Worm (Caenorhabditis elegans) whole organism, L1 larva: ENCODE results near the gene R57.2.

Source experiments
- C04F5.9 ChIP-seq: sonication (generic microtip); optimal IDR thresholded peaks from 2 replicates; lab custom pipeline; 2016; ENCODE audit warnings: missing genetic modification characterization, missing compliant biosample characterization
- C34B4.2 ChIP-seq: sonication (generic microtip); optimal IDR thresholded peaks from 2 replicates; lab custom pipeline; 2017; ENCODE audit warnings: mild to moderate bottlenecking, missing genetic modification characterization, missing compliant biosample characterization
- F16B12.6 ChIP-seq: fragments of 150-350 bp; optimal IDR thresholded peaks from 2 replicates; lab custom pipeline; 2014; ENCODE audit warnings: missing biosample characterization, missing genetic modification characterization
- Y116A8C.19 ChIP-seq: sonication (generic microtip); optimal IDR thresholded peaks from 2 replicates; lab custom pipeline; 2016; ENCODE audit warnings: missing compliant biosample characterization, missing genetic modification characterization, borderline replicate concordance
- aha-1 ChIP-seq: fragments of 150-350 bp; optimal IDR thresholded peaks from 2 replicates; lab custom pipeline; 2014; ENCODE audit warnings: missing biosample characterization, missing genetic modification characterization
- ama-1 ChIP-seq: fragments of 150-350 bp; optimal IDR thresholded peaks from 2 replicates; lab custom pipeline; 2014
- ceh-63 ChIP-seq: fragments of 200-800 bp; sonication (Bioruptor generic); optimal IDR thresholded peaks from 2 replicates; lab custom pipeline; 2018; ENCODE audit warnings: mild to moderate bottlenecking, missing genetic modification characterization, missing compliant biosample characterization
- ceh-8 ChIP-seq: fragments of 200-800 bp; sonication (Bioruptor generic); optimal IDR thresholded peaks from 2 replicates; lab custom pipeline; 2018; ENCODE audit warnings: mild to moderate bottlenecking, missing genetic modification characterization, moderate library complexity, missing compliant biosample characterization
- ceh-82 ChIP-seq, 3 experiments: fragments of 150-350 bp in 1 of 3; sonication (generic microtip) in 2 of 3; optimal IDR thresholded peaks; 2 replicates each; lab custom pipeline; 2014 to 2017; ENCODE audit warnings: missing biosample characterization in 3 of 3, missing genetic modification characterization in 3 of 3
- ceh-88 ChIP-seq: fragments of 200-800 bp; sonication (Bioruptor generic); IDR thresholded peaks from 2 replicates; pipeline ENCODE4 v1.3.6; 2022; ENCODE audit warnings: missing genetic modification characterization, missing compliant biosample characterization
- ces-1 ChIP-seq: fragments of 150-350 bp; optimal IDR thresholded peaks from 2 replicates; lab custom pipeline; 2014; ENCODE audit warnings: missing biosample characterization, missing genetic modification reagents, missing genetic modification characterization
- dpl-1 ChIP-seq, 3 experiments: fragments of 150-350 bp in 2 of 3; sonication (generic microtip) in 1 of 3; optimal IDR thresholded peaks; 2 replicates each; lab custom pipeline; 2014 to 2017; ENCODE audit warnings: missing biosample characterization in 3 of 3, missing genetic modification characterization in 3 of 3, missing genetic modification reagents in 3 of 3
- dsc-1 ChIP-seq: sonication (generic microtip); optimal IDR thresholded peaks from 2 replicates; lab custom pipeline; 2016; ENCODE audit warnings: mild to moderate bottlenecking, missing genetic modification characterization, missing compliant biosample characterization
- egl-27 ChIP-seq, 2 experiments: fragments of 150-350 bp in 1 of 2; sonication (generic microtip); optimal IDR thresholded peaks; 3 replicates each; lab custom pipeline; 2017 to 2018; ENCODE audit warnings: missing biosample characterization in 2 of 2, missing genetic modification characterization in 2 of 2, missing genetic modification reagents in 2 of 2
- elt-2 ChIP-seq: sonication (generic microtip); optimal IDR thresholded peaks from 2 replicates; lab custom pipeline; 2016; ENCODE audit warnings: missing genetic modification characterization, mild to moderate bottlenecking, inconsistent platforms, missing compliant biosample characterization, missing genetic modification reagents
- ets-5 ChIP-seq: fragments of 200-800 bp; sonication (Bioruptor generic); IDR thresholded peaks from 2 replicates; pipeline ENCODE4 v1.3.6; 2022; ENCODE audit warnings: missing genetic modification characterization, missing compliant biosample characterization
- fkh-10 ChIP-seq: sonication (generic microtip); optimal IDR thresholded peaks from 2 replicates; lab custom pipeline; 2017; ENCODE audit warnings: missing biosample characterization, missing genetic modification reagents, missing genetic modification characterization
- fkh-4 ChIP-seq: sonication (generic microtip); optimal IDR thresholded peaks from 2 replicates; lab custom pipeline; 2016; ENCODE audit warnings: missing compliant biosample characterization, missing genetic modification characterization, borderline replicate concordance
- fos-1 ChIP-seq: fragments of 150-350 bp; optimal IDR thresholded peaks from 2 replicates; lab custom pipeline; 2014; ENCODE audit warnings: missing biosample characterization, missing genetic modification characterization
- hlh-17 ChIP-seq: fragments of 200-800 bp; sonication (Bioruptor generic); optimal IDR thresholded peaks from 2 replicates; lab custom pipeline; 2018; ENCODE audit warnings: missing genetic modification characterization, mild to moderate bottlenecking, missing compliant biosample characterization, moderate library complexity, borderline replicate concordance
- hlh-4 ChIP-seq: sonication (generic microtip); optimal IDR thresholded peaks from 2 replicates; lab custom pipeline; 2016; ENCODE audit warnings: mild to moderate bottlenecking, missing genetic modification characterization, missing compliant biosample characterization
- hpl-2 ChIP-seq: fragments of 150-350 bp; optimal IDR thresholded peaks from 2 replicates; lab custom pipeline; 2014; ENCODE audit warnings: missing biosample characterization, missing genetic modification reagents, missing genetic modification characterization
- jun-1 ChIP-seq: fragments of 150-350 bp; optimal IDR thresholded peaks from 2 replicates; lab custom pipeline; 2014; ENCODE audit warnings: missing biosample characterization, missing genetic modification reagents, missing genetic modification characterization
- lin-14 ChIP-seq: fragments of 200-800 bp; sonication (Bioruptor generic); optimal IDR thresholded peaks from 2 replicates; lab custom pipeline; 2018; ENCODE audit warnings: mild to moderate bottlenecking, missing genetic modification characterization, moderate library complexity, missing compliant biosample characterization
- lin-15B ChIP-seq: fragments of 150-350 bp; sonication (generic microtip); optimal IDR thresholded peaks from 3 replicates; lab custom pipeline; 2014; ENCODE audit warnings: missing biosample characterization, missing genetic modification characterization
- lir-3 ChIP-seq: sonication (generic microtip); optimal IDR thresholded peaks from 2 replicates; lab custom pipeline; 2016; ENCODE audit warnings: mild to moderate bottlenecking, missing genetic modification characterization, moderate library complexity, missing compliant biosample characterization; ENCODE audit not compliant: poor library complexity
- mab-9 ChIP-seq: fragments of 200-800 bp; sonication (Bioruptor generic); IDR thresholded peaks from 2 replicates; pipeline ENCODE4 v1.3.6; 2022; ENCODE audit warnings: missing genetic modification reagents, missing genetic modification characterization, missing compliant biosample characterization
- mef-2 ChIP-seq: fragments of 150-350 bp; optimal IDR thresholded peaks from 2 replicates; lab custom pipeline; 2014; ENCODE audit warnings: missing biosample characterization, missing genetic modification characterization
- nhr-11 ChIP-seq: fragments of 150-350 bp; optimal IDR thresholded peaks from 2 replicates; lab custom pipeline; 2014; ENCODE audit warnings: missing biosample characterization, missing genetic modification characterization
- nhr-12 ChIP-seq: sonication (generic microtip); optimal IDR thresholded peaks from 2 replicates; lab custom pipeline; 2017; ENCODE audit warnings: missing biosample characterization, missing genetic modification characterization
- nhr-20 ChIP-seq: sonication (generic microtip); optimal IDR thresholded peaks from 2 replicates; lab custom pipeline; 2016; ENCODE audit warnings: mild to moderate bottlenecking, missing genetic modification characterization, missing compliant biosample characterization
- nhr-237 ChIP-seq: fragments of 150-350 bp; optimal IDR thresholded peaks from 2 replicates; lab custom pipeline; 2014; ENCODE audit warnings: missing biosample characterization, missing genetic modification characterization
- nhr-28 ChIP-seq: fragments of 150-350 bp; optimal IDR thresholded peaks from 2 replicates; lab custom pipeline; 2014; ENCODE audit warnings: missing biosample characterization, missing genetic modification characterization
- nhr-71 ChIP-seq: sonication (generic microtip); optimal IDR thresholded peaks from 2 replicates; lab custom pipeline; 2016; ENCODE audit warnings: mild to moderate bottlenecking, missing genetic modification characterization, moderate library complexity, missing compliant biosample characterization
- nhr-76 ChIP-seq: sonication (generic microtip); optimal IDR thresholded peaks from 2 replicates; lab custom pipeline; 2017; ENCODE audit warnings: missing biosample characterization, missing genetic modification characterization
- nhr-77 ChIP-seq: fragments of 150-350 bp; optimal IDR thresholded peaks from 2 replicates; lab custom pipeline; 2014; ENCODE audit warnings: missing biosample characterization, missing genetic modification characterization
- nhr-85 ChIP-seq: sonication (generic microtip); peaks from one replicate; lab custom pipeline; 2016; ENCODE audit warnings: missing genetic modification characterization, inconsistent platforms, missing compliant biosample characterization
- rnt-1 ChIP-seq: sonication (generic microtip); optimal IDR thresholded peaks from 2 replicates; lab custom pipeline; 2016; ENCODE audit warnings: mild to moderate bottlenecking, missing genetic modification characterization, moderate library complexity, missing compliant biosample characterization
- skn-1 ChIP-seq: fragments of 150-350 bp; optimal IDR thresholded peaks from 2 replicates; lab custom pipeline; 2014; ENCODE audit warnings: missing biosample characterization, missing genetic modification characterization
- snu-23 ChIP-seq: sonication (generic microtip); optimal IDR thresholded peaks from 2 replicates; lab custom pipeline; 2016; ENCODE audit warnings: missing genetic modification characterization, missing compliant biosample characterization
- sox-4 ChIP-seq: sonication (generic microtip); optimal IDR thresholded peaks from 2 replicates; lab custom pipeline; 2016; ENCODE audit warnings: missing genetic modification characterization, missing compliant biosample characterization
- sptf-1 ChIP-seq: fragments of 150-350 bp; optimal IDR thresholded peaks from 2 replicates; lab custom pipeline; 2014; ENCODE audit warnings: missing biosample characterization, missing genetic modification characterization
- sup-37 ChIP-seq: fragments of 200-800 bp; sonication (Bioruptor generic); optimal IDR thresholded peaks from 2 replicates; lab custom pipeline; 2018; ENCODE audit warnings: mild to moderate bottlenecking, missing genetic modification characterization, missing compliant biosample characterization
- tbx-2 ChIP-seq: sonication (generic microtip); optimal IDR thresholded peaks from 2 replicates; lab custom pipeline; 2016; ENCODE audit warnings: missing genetic modification characterization, missing compliant biosample characterization
- tlp-1 ChIP-seq: fragments of 150-350 bp; optimal IDR thresholded peaks from 2 replicates; lab custom pipeline; 2014; ENCODE audit warnings: missing biosample characterization, missing genetic modification characterization
- unc-130 ChIP-seq: fragments of 150-350 bp; optimal IDR thresholded peaks from 2 replicates; lab custom pipeline; 2017; ENCODE audit warnings: missing biosample characterization, missing genetic modification characterization, inconsistent platforms
- unc-30 ChIP-seq: sonication (generic microtip); optimal IDR thresholded peaks from 2 replicates; lab custom pipeline; 2017; ENCODE audit warnings: missing biosample characterization, missing genetic modification characterization
- unc-62 ChIP-seq: fragments of 150-350 bp; optimal IDR thresholded peaks from 2 replicates; lab custom pipeline; 2014; ENCODE audit warnings: missing biosample characterization, missing genetic modification reagents, missing genetic modification characterization
- unc-86 ChIP-seq: sonication (generic microtip); optimal IDR thresholded peaks from 2 replicates; lab custom pipeline; 2016; ENCODE audit warnings: missing genetic modification characterization, missing compliant biosample characterization
- unc-98 ChIP-seq: fragments of 200-800 bp; sonication (Bioruptor generic); IDR thresholded peaks from 2 replicates; pipeline ENCODE4 v1.3.6; 2022; ENCODE audit warnings: missing genetic modification characterization, missing compliant biosample characterization
- vab-15 ChIP-seq: sonication (generic microtip); optimal IDR thresholded peaks from 2 replicates; lab custom pipeline; 2017; ENCODE audit warnings: missing genotype, mild to moderate bottlenecking, missing genetic modification characterization, missing compliant biosample characterization
- xbp-1 ChIP-seq: sonication (generic microtip); optimal IDR thresholded peaks from 2 replicates; lab custom pipeline; 2016; ENCODE audit warnings: missing genetic modification characterization, missing compliant biosample characterization
- ztf-11 ChIP-seq, 2 experiments: sonication (generic microtip); optimal IDR thresholded peaks; 2 replicates each; lab custom pipeline; 2016 to 2017; ENCODE audit warnings: missing genetic modification characterization in 2 of 2, missing biosample characterization in 1 of 2, missing compliant biosample characterization in 1 of 2
- ztf-4 ChIP-seq: fragments of 150-350 bp; optimal IDR thresholded peaks from 2 replicates; lab custom pipeline; 2014; ENCODE audit warnings: missing biosample characterization, missing genetic modification characterization

Gene R57.2

DNA sequence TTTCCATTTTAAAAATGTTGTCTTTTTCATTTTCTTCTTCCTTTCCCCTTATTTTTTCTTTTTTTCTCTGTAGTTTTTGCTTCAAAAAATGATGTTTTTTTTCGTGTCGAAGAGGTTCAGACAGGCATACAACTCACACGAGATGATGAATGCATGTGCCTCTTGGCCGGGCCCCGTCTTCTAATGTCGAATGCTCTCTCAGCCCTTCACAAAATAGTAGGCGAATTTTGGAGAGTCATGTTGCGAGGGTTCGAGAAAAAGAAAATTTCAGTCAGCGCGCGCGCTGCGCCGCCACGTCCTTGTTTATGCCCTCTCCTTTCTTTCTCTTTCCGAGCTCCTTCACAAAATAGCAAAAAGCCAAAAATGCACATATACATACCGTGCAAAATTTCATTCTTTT lies 27.0 kb downstream of the R57.2 start (continued):
- TF ChIP-seq lir-3 (no peak), ceh-8 (GFP tag; lab: Kevin White, UChicago) (peak; percentile 40), ceh-82 (tag; optimal IDR thresholded peaks at IDR 0.05; lab: Kevin White, UChicago) (peak in 2 of 3 experiments; percentile 29 to 73), rnt-1 (tag; lab: Kevin White, UChicago) (peak; percentile 62), mef-2 (tag; lab: Kevin White, UChicago) (no peak), unc-130 (tag; lab: Kevin White, UChicago) (no peak), nhr-71 (tag; lab: Kevin White, UChicago) (peak; percentile 82), ets-5 (no peak), snu-23 (GFP tag; lab: Kevin White, UChicago) (peak; percentile 54), unc-30 (tag; lab: Kevin White, UChicago) (no peak), ztf-11 (tag; optimal IDR thresholded peaks at IDR 0.05; lab: Kevin White, UChicago) (no peak), lin-14 (peak; percentile 94), F16B12.6 (peak; percentile 33), ztf-4 (no peak), sptf-1 (tag; lab: Kevin White, UChicago) (no peak), fkh-4 (tag; lab: Kevin White, UChicago) (no peak), ama-1 (lab: Kevin White, UChicago) (no peak), C04F5.9 (tag; lab: Kevin White, UChicago) (no peak), C34B4.2 (tag; lab: Kevin White, UChicago) (no peak), nhr-76 (tag; lab: Kevin White, UChicago) (no peak), fkh-10 (GFP tag; lab: Kevin White, UChicago) (peak; percentile 76), aha-1 (tag; lab: Kevin White, UChicago) (no peak), egl-27 (tag; optimal IDR thresholded peaks at IDR 0.05; lab: Kevin White, UChicago) (no peak), nhr-77 (no peak), unc-62 (GFP tag; lab: Kevin White, UChicago) (no peak), unc-86 (tag; lab: Kevin White, UChicago) (peak; percentile 62), vab-15 (tag; lab: Kevin White, UChicago) (no peak), dpl-1 (GFP tag; optimal IDR thresholded peaks at IDR 0.05; lab: Kevin White, UChicago) (peak in 1 of 3 experiments; percentile 23), fos-1 (tag; lab: Kevin White, UChicago) (no peak), skn-1 (peak; percentile 68), ces-1 (GFP tag; lab: Kevin White, UChicago) (no peak), lin-15B (tag; lab: Kevin White, UChicago) (peak; percentile 19), hpl-2 (GFP tag; lab: Kevin White, UChicago) (no peak), nhr-237 (tag; lab: Kevin White, UChicago) (no peak), nhr-11 (tag; lab: Kevin White, UChicago) (no peak), tbx-2 (tag; lab: Kevin White, UChicago) (peak; percentile 44), elt-2 (tag; lab: Kevin White, UChicago) (no peak), mab-9 (GFP tag; lab: Robert Waterston, UW) (no peak), sox-4 (no peak), ceh-88 (GFP tag; lab: Robert Waterston, UW) (0 out of 2 replicates have a peak, but pooled peaks have one; percentile 32), ceh-63 (GFP tag; lab: Kevin White, UChicago) (no peak), dsc-1 (peak; percentile 37), jun-1 (tag; lab: Kevin White, UChicago) (peak; percentile 46), hlh-4 (tag; lab: Kevin White, UChicago) (no peak), sup-37 (GFP tag; lab: Kevin White, UChicago) (no peak), Y116A8C.19 (no peak), unc-98 (GFP tag; lab: Robert Waterston, UW) (no peak), tlp-1 (no peak), nhr-85 (tag; lab: Kevin White, UChicago) (no peak), nhr-20 (tag; lab: Kevin White, UChicago) (peak; percentile 22), nhr-12 (tag; lab: Kevin White, UChicago) (no peak), xbp-1 (tag; lab: Kevin White, UChicago) (peak; percentile 40), nhr-28 (tag; lab: Kevin White, UChicago) (no peak), hlh-17 (no peak)
